Worm (Caenorhabditis elegans) whole organism, L4/young adult: ENCODE measurements around the gene inpp-1.

ENCODE experiments used
- W03F9.2 ChIP-seq: fragments of 150-350 bp; optimal IDR thresholded peaks from 2 replicates; lab custom pipeline; 2014; ENCODE audit warnings: missing biosample characterization, missing genetic modification characterization
- dao-5 ChIP-seq: sonication (generic microtip); optimal IDR thresholded peaks from 2 replicates; lab custom pipeline; 2016; ENCODE audit warnings: missing genotype, missing genetic modification characterization, moderate library complexity, missing compliant biosample characterization
- him-1 ChIP-seq: sonication (generic microtip); optimal IDR thresholded peaks from 2 replicates; lab custom pipeline; 2016; ENCODE audit warnings: missing genotype, missing genetic modification reagents, missing genetic modification characterization, missing compliant biosample characterization

- TF ChIP-seq him-1 (tag; lab: Kevin White, UChicago) = no peak
- TF ChIP-seq W03F9.2 = no peak
- no peak for TF ChIP-seq dao-5 (tag; lab: Kevin White, UChicago)
Observed at ce11 chrIV:10771296-10771695, 2.4 kb downstream of the inpp-1 start.
